Worm (Caenorhabditis elegans): ENCODE results near the gene txt-17.

DNA sequence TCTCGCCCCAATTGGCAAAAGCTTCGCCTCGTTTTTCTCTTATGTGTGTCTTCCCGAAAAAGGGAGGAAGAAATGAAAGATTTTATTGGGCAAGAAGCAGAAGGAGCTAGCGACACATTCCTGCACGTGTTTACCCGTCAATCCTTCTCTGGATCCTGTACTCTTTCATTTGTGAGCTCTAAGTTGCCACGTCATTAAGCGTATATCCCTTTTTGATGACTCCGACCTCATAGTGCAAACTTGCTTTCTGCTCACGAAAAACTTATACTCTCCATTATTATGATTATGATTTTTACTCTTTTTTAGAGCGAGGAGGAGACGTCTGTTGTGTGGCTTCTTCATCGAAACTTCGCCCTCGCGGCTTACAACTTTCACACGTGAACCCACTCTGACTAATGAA, 19.3 kb upstream of the txt-17 start, which contains the start of gene F27B10.1:
- TF ChIP-seq him-1 (tag; optimal IDR thresholded peaks at IDR 0.05) (no peak), dao-5 (tag; optimal IDR thresholded peaks at IDR 0.05) (no peak)

Measured in whole organism, L4/young adult.